Fruit fly (Drosophila melanogaster) whole organism, wandering third instar larva: ENCODE measurements around the gene TfAP-2.

Experiments used
- Abd-B ChIP-seq: fragments of >200 bp; optimal IDR thresholded peaks from 2 replicates; lab custom pipeline; 2017; ENCODE audit warnings: missing biosample characterization, missing genetic modification characterization
- CG32264 ChIP-seq: fragments of 200-800 bp; sonication (Bioruptor generic); optimal IDR thresholded peaks from 2 replicates; lab custom pipeline; 2016; ENCODE audit warnings: missing biosample characterization, missing genetic modification characterization
- CG9705 ChIP-seq: fragments of 200-800 bp; sonication (Bioruptor generic); optimal IDR thresholded peaks from 2 replicates; lab custom pipeline; 2018; ENCODE audit warnings: missing biosample characterization, mild to moderate bottlenecking, missing genetic modification characterization
- CrebA ChIP-seq: fragments of 200-800 bp; sonication (Bioruptor generic); optimal IDR thresholded peaks from 2 replicates; lab custom pipeline; 2016; ENCODE audit warnings: missing biosample characterization, mild to moderate bottlenecking, missing genetic modification characterization, borderline replicate concordance
- Dfd ChIP-seq: fragments of >200 bp; optimal IDR thresholded peaks from 2 replicates; lab custom pipeline; 2017; ENCODE audit warnings: missing biosample characterization, missing genetic modification characterization
- Dif ChIP-seq: fragments of 200-275, 200-300 bp; sonication (Bioruptor generic); optimal IDR thresholded peaks from 2 replicates; lab custom pipeline; 2018; ENCODE audit warnings: missing biosample characterization, missing genetic modification characterization; ENCODE audit not compliant: partially characterized antibody
- GATAd ChIP-seq: sonication (Bioruptor generic); optimal IDR thresholded peaks from 2 replicates; lab custom pipeline; 2016; ENCODE audit warnings: missing biosample characterization, missing genetic modification characterization
- HLH106 ChIP-seq: fragments of 200-800 bp; optimal IDR thresholded peaks from 3 replicates; lab custom pipeline; 2019; ENCODE audit warnings: missing biosample characterization, mild to moderate bottlenecking, missing genetic modification characterization, moderate library complexity
- Hnf4 ChIP-seq: fragments of 200-800 bp; sonication (Bioruptor generic); optimal IDR thresholded peaks from 2 replicates; lab custom pipeline; 2016; ENCODE audit warnings: missing biosample characterization, mild to moderate bottlenecking, missing genetic modification characterization
- Hr78 ChIP-seq: fragments of >200 bp; optimal IDR thresholded peaks from 2 replicates; lab custom pipeline; 2017; ENCODE audit warnings: missing biosample characterization, missing genetic modification characterization
- Hr83 ChIP-seq: fragments of 200-300 bp; sonication (Bioruptor generic); optimal IDR thresholded peaks from 2 replicates; lab custom pipeline; 2016; ENCODE audit warnings: missing biosample characterization, mild to moderate bottlenecking, missing genetic modification characterization, moderate library complexity; ENCODE audit not compliant: poor library complexity, severe bottlenecking
- Jra ChIP-seq: sonication (Bioruptor generic); optimal IDR thresholded peaks from 2 replicates; lab custom pipeline; 2016; ENCODE audit warnings: missing biosample characterization, missing genetic modification characterization
- Mio ChIP-seq: sonication (Bioruptor generic); optimal IDR thresholded peaks from 2 replicates; lab custom pipeline; 2016; ENCODE audit warnings: missing biosample characterization, missing genetic modification characterization
- Myc ChIP-seq: fragments of >200 bp; optimal IDR thresholded peaks from 2 replicates; lab custom pipeline; 2017
- N ChIP-seq: fragments of >200 bp; optimal IDR thresholded peaks from 2 replicates; lab custom pipeline; 2018; ENCODE audit warnings: missing biosample characterization, missing external identifiers, missing genetic modification characterization
- OdsH ChIP-seq: fragments of 200-800 bp; sonication (Bioruptor generic); optimal IDR thresholded peaks from 2 replicates; lab custom pipeline; 2016; ENCODE audit warnings: missing biosample characterization, mild to moderate bottlenecking, missing genetic modification characterization
- Rel ChIP-seq, 2 experiments: fragments of 200-800 bp; sonication (Bioruptor generic) in 1 of 2; optimal IDR thresholded peaks; 2 replicates in 1 of 2; 3 replicates in 1 of 2; lab custom pipeline; 2016 to 2019; ENCODE audit warnings: mild to moderate bottlenecking in 2 of 2, missing biosample characterization in 2 of 2, missing genetic modification characterization in 2 of 2, moderate library complexity in 1 of 2
- Sp1 ChIP-seq: fragments of 200-800 bp; sonication (Bioruptor generic); optimal IDR thresholded peaks from 3 replicates; lab custom pipeline; 2019; ENCODE audit warnings: missing biosample characterization, mild to moderate bottlenecking, missing genetic modification characterization, moderate library complexity
- br ChIP-seq: fragments of 200-800 bp; sonication (Bioruptor generic); optimal IDR thresholded peaks from 2 replicates; lab custom pipeline; 2016; ENCODE audit warnings: missing biosample characterization, missing genetic modification characterization
- brk ChIP-seq: fragments of 200-800 bp; sonication (Bioruptor generic); optimal IDR thresholded peaks from 2 replicates; lab custom pipeline; 2016; ENCODE audit warnings: missing biosample characterization, mild to moderate bottlenecking, missing genetic modification characterization
- dl ChIP-seq, 2 experiments: fragments of 175-275, 200-275 bp in 1 of 2; fragments of 200-275 bp in 1 of 2; sonication (Bioruptor generic); optimal IDR thresholded peaks; lab custom pipeline; 2018; ENCODE audit warnings: mild to moderate bottlenecking in 2 of 2, missing biosample characterization in 2 of 2, missing genetic modification characterization in 2 of 2, moderate library complexity in 2 of 2; ENCODE audit not compliant: partially characterized antibody in 2 of 2, insufficient read depth in 1 of 2
- dmrt93B ChIP-seq: fragments of 200-800 bp; sonication (Bioruptor generic); optimal IDR thresholded peaks from 2 replicates; lab custom pipeline; 2018; ENCODE audit warnings: missing biosample characterization, mild to moderate bottlenecking, missing genetic modification characterization
- dsf ChIP-seq: sonication (Bioruptor generic); optimal IDR thresholded peaks from 2 replicates; lab custom pipeline; 2016; ENCODE audit warnings: missing biosample characterization, missing genetic modification characterization, borderline replicate concordance
- ey ChIP-seq: fragments of 200-800 bp; sonication (Bioruptor generic); optimal IDR thresholded peaks from 2 replicates; lab custom pipeline; 2016; ENCODE audit warnings: missing biosample characterization, missing genetic modification characterization
- foxo ChIP-seq, 2 experiments: fragments of 200-800 bp; sonication (Bioruptor generic); optimal IDR thresholded peaks; 2 replicates in 1 of 2; 3 replicates in 1 of 2; lab custom pipeline; 2016 to 2017; ENCODE audit warnings: missing biosample characterization in 2 of 2, missing genetic modification characterization in 2 of 2
- fru ChIP-seq: fragments of 200-800 bp; sonication (Bioruptor generic); optimal IDR thresholded peaks from 3 replicates; lab custom pipeline; 2016; ENCODE audit warnings: missing biosample characterization, mild to moderate bottlenecking, missing genetic modification characterization
- h ChIP-seq: fragments of 200-800 bp; sonication (Bioruptor generic); optimal IDR thresholded peaks from 3 replicates; lab custom pipeline; 2016; ENCODE audit warnings: missing biosample characterization, mild to moderate bottlenecking, missing genetic modification characterization
- jim ChIP-seq: fragments of 175-275, 200-325 bp; sonication (Bioruptor generic); optimal IDR thresholded peaks from 2 replicates; lab custom pipeline; 2016; ENCODE audit warnings: missing biosample characterization, mild to moderate bottlenecking, missing genetic modification characterization
- pan ChIP-seq: fragments of >200 bp; optimal IDR thresholded peaks from 2 replicates; lab custom pipeline; 2017
- psq ChIP-seq: fragments of 200-800 bp; sonication (Bioruptor generic); optimal IDR thresholded peaks from 3 replicates; lab custom pipeline; 2017; ENCODE audit warnings: missing biosample characterization, mild to moderate bottlenecking, missing genetic modification characterization, moderate library complexity
- sage ChIP-seq: fragments of 200-800 bp; sonication (Bioruptor generic); optimal IDR thresholded peaks from 2 replicates; lab custom pipeline; 2016; ENCODE audit warnings: missing biosample characterization, mild to moderate bottlenecking, missing genetic modification characterization
- sv ChIP-seq: fragments of 200-800 bp; sonication (Bioruptor generic); optimal IDR thresholded peaks from 3 replicates; lab custom pipeline; 2016; ENCODE audit warnings: missing biosample characterization, missing genetic modification characterization
- tai ChIP-seq: sonication (Bioruptor generic); optimal IDR thresholded peaks from 2 replicates; lab custom pipeline; 2016; ENCODE audit warnings: missing biosample characterization, missing genetic modification characterization
- usp ChIP-seq: fragments of >200 bp; optimal IDR thresholded peaks from 2 replicates; lab custom pipeline; 2017; ENCODE audit warnings: missing biosample characterization, missing genetic modification characterization
- woc ChIP-seq: sonication (Bioruptor generic); optimal IDR thresholded peaks from 2 replicates; lab custom pipeline; 2016; ENCODE audit warnings: missing biosample characterization, mild to moderate bottlenecking, missing genetic modification characterization

TfAP-2 gene

DNA sequence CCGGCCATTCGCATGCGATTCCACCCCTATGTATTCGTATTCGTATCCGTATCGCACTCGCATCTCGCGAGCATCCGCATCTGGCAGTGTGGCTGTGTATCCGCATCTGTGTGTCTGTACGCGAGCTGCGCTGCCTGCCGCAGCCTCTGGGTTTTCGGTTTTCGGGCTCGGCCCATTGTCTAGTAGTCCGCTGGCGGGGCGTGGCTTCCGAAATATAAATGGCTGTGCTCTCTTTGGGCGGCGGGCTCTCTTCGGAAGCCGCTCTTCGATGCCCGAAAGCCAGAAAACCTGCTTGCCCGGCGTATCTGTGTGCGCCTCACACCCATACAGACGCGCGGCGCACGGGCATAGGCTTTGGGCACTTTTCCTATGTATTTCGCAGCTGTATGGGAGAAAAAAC lies 11.7 kb downstream of the TfAP-2 start:
- TF ChIP-seq Dif (GFP tag; lab: Kevin White, UChicago) = peak; percentile 17
- no peak for TF ChIP-seq Sp1 (GFP tag; lab: Kevin White, UChicago)

DNA sequence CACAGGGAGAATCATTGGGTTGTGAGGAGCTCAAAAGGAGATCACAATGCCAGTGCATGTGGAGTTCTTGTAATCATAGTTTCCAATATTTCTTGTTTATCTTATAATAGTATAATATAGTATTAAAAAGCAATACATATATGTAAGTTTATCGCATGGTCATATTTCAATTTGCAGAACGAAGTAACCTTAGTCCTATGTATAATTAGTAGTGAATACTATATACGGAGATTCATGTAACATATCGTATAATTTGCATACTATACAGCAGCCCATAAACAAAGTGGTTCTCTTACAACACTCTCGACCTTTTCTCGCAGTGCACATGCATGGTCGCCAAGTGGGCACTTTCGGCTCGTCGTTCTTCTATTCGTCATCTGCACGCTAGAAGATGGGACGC lies 15.6 kb downstream of the TfAP-2 start:
- TF ChIP-seq foxo (GFP tag; optimal IDR thresholded peaks at IDR 0.05; lab: Kevin White, UChicago) = peak in 1 of 2 experiments; percentile 16
- no peak for TF ChIP-seq OdsH (GFP tag; lab: Kevin White, UChicago)
- TF ChIP-seq HLH106 (tag; lab: Kevin White, UChicago) = peak; percentile 7
- TF ChIP-seq brk (GFP tag; lab: Kevin White, UChicago) = no peak
- TF ChIP-seq psq = peak; percentile 22
- TF ChIP-seq, all 38 proteins: peak for 3

DNA sequence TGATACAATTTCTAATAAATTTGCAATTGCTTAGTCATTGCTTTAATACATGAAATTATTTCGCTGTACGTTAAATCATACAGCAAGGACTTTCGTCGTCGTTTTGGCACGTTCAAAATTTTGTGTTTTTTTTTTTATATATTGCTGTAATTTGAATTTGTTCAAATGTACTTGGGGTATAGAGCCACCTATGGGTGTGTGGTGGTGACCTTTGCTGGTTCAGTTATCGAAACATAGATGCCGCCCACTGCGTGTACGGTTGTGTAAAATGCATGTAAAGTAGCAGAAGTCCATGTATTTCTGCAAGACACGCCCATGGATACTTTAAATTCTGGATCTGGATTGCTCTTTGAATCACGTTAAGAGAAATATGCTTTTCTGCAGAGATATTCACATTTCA lies 17.6 kb downstream of the TfAP-2 start:
- TF ChIP-seq HLH106 (tag; lab: Kevin White, UChicago) = peak; percentile 5
- no peak for TF ChIP-seq Myc (lab: Kevin White, UChicago)
- no peak for TF ChIP-seq Abd-B (GFP tag; lab: Kevin White, UChicago)
- TF ChIP-seq CrebA (GFP tag; lab: Kevin White, UChicago) = no peak
- no peak for TF ChIP-seq Hr78 (GFP tag; lab: Kevin White, UChicago)
- TF ChIP-seq ey (GFP tag; lab: Kevin White, UChicago) = peak; percentile 39
- TF ChIP-seq OdsH (GFP tag; lab: Kevin White, UChicago) = peak; percentile 30
- no peak for TF ChIP-seq CG9705 (GFP tag; lab: Kevin White, UChicago)
- TF ChIP-seq sv (GFP tag; lab: Kevin White, UChicago) = peak; percentile 14
- TF ChIP-seq h = no peak
- peak; percentile 11 for TF ChIP-seq fru (GFP tag; lab: Kevin White, UChicago)
- peak; percentile 44 for TF ChIP-seq Hr83 (GFP tag; lab: Kevin White, UChicago)
- peak; percentile 41 for TF ChIP-seq Hnf4
- no peak for TF ChIP-seq Jra

DNA sequence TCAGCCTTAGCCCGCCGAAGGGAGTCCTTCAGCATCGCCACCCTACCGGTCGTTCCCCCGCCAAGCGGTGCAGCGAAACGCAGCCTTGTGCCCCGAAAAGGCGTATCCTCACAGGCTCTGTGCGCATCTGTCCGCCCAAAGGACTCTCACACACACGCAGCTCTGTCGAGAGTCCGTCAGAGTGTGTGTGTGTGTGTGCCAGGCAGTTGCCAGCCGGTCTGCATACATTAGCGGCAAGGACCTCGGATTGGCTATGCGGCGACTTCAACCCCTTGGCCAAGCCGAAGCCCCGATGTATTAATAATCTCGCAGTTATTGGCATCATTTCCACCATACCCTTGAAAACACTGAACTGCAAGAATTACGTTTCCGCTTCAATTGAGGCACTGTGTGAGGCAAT lies 23.9 kb downstream of the TfAP-2 start:
- TF ChIP-seq Myc (lab: Kevin White, UChicago) (no peak), CrebA (GFP tag; lab: Kevin White, UChicago) (no peak), brk (GFP tag; lab: Kevin White, UChicago) (no peak), Mio (GFP tag; lab: Kevin White, UChicago) (no peak), CG32264 (no peak), usp (GFP tag; lab: Kevin White, UChicago) (no peak), Jra (no peak), OdsH (GFP tag; lab: Kevin White, UChicago) (no peak), GATAd (no peak), psq (no peak), fru (GFP tag; lab: Kevin White, UChicago) (no peak), Dif (GFP tag; lab: Kevin White, UChicago) (no peak), N (no peak), pan (lab: Kevin White, UChicago) (no peak), dl (GFP tag; optimal IDR thresholded peaks at IDR 0.05; lab: Kevin White, UChicago; ENCODE audit: insufficient read depth in 1 of 2, partially characterized antibody in 2 of 2) (no peak), woc (GFP tag; lab: Kevin White, UChicago) (no peak), sv (GFP tag; lab: Kevin White, UChicago) (no peak), dsf (GFP tag; lab: Kevin White, UChicago) (no peak), Hr78 (GFP tag; lab: Kevin White, UChicago) (no peak), Hr83 (GFP tag; lab: Kevin White, UChicago) (no peak)
- TF ChIP-seq, all 38 proteins: peak for 0

DNA sequence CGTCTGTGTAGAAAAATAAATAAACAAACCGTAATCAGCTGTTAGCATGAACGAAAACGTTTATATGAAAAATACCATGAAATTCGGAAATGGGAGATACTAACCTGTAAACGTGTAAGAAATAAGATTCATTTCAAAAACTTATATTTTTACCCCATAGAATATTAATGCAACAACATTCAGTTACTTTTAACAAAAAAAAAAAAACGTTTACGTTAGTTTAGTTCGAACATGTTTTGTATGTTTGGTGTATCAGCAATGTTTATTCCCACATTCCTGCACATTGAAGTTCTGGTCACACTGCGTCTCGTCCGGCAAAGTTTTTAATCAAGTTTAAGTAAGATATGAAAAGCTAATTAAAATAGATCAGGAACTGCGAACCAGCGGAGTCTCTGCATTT lies 30.7 kb downstream of the TfAP-2 start, which contains the start of the genes S1P and CG11307:
Gene S1P (minus strand): TSS at position 23 of the 400 bp plus-strand sequence.
Gene CG11307 (plus strand): TSS at position 270 of the 400 bp plus-strand sequence.
- TF ChIP-seq Jra = no peak
- TF ChIP-seq tai = peak; percentile 12
- TF ChIP-seq ey (GFP tag; lab: Kevin White, UChicago) = no peak
- TF ChIP-seq, all 38 proteins: peak for 1

DNA sequence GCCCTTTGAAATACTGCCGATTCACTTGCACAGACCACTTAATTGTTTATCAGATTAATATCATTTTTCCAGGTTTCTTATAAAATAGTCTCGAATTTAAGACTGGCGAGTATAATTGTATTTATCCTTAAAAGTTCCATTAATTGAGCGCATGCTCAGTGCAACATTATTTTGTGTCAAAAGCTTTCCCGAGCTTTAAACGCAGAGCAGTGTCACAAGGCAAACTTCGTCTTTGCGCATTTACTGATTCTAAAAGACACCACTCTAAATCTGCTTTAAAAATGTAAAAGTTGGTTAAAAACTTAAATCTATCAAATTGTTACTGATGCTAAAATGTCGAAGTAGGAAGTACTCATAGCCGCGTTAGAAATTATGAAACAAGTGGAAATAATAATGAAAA lies 38.9 kb downstream of the TfAP-2 start, which contains the start of the genes CG7166 and Alg11:
Gene CG7166 (minus strand): TSS at position 101 of the 400 bp plus-strand sequence.
Gene Alg11 (plus strand): TSS at position 260 of the 400 bp plus-strand sequence.
- TF ChIP-seq CG32264 (no peak), Dif (GFP tag; lab: Kevin White, UChicago) (no peak), Dfd (GFP tag; lab: Kevin White, UChicago) (no peak), HLH106 (tag; lab: Kevin White, UChicago) (no peak), CG9705 (GFP tag; lab: Kevin White, UChicago) (no peak), dmrt93B (GFP tag; lab: Kevin White, UChicago) (no peak), tai (no peak), jim (GFP tag; lab: Kevin White, UChicago) (no peak), dl (GFP tag; optimal IDR thresholded peaks at IDR 0.05; lab: Kevin White, UChicago; ENCODE audit: insufficient read depth in 1 of 2, partially characterized antibody in 2 of 2) (no peak), Hr83 (GFP tag; lab: Kevin White, UChicago) (no peak), sage (no peak), CrebA (GFP tag; lab: Kevin White, UChicago) (no peak), h (no peak), br (GFP tag; lab: Kevin White, UChicago) (no peak), Hnf4 (no peak), GATAd (no peak), ey (GFP tag; lab: Kevin White, UChicago) (no peak), Rel (GFP tag; optimal IDR thresholded peaks at IDR 0.05; lab: Kevin White, UChicago) (no peak), Rel (tag; optimal IDR thresholded peaks at IDR 0.05; lab: Kevin White, UChicago) (no peak), sv (GFP tag; lab: Kevin White, UChicago) (no peak)
- TF ChIP-seq, all 38 proteins: peak for 0
